Worm (Caenorhabditis elegans) whole organism, young adult: Measurements from ENCODE around the gene gpa-10.

ENCODE experiments used
- F49E8.2 ChIP-seq: sonication (generic microtip); optimal IDR thresholded peaks from 3 replicates; lab custom pipeline; 2017; ENCODE audit warnings: missing genetic modification characterization, mild to moderate bottlenecking, missing compliant biosample characterization, antibody characterized with exemption, moderate library complexity; ENCODE audit not compliant: insufficient read depth
- aptf-2 ChIP-seq: fragments of 200-800 bp; sonication (Bioruptor generic); conservative IDR thresholded peaks from 2 replicates; pipeline ENCODE4 v1.3.6; 2022; ENCODE audit warnings: missing genetic modification reagents, missing genetic modification characterization, missing compliant biosample characterization
- ceh-79 ChIP-seq: sonication (generic microtip); optimal IDR thresholded peaks from 2 replicates; lab custom pipeline; 2017; ENCODE audit warnings: mild to moderate bottlenecking, missing genetic modification characterization, missing compliant biosample characterization
- lin-26 ChIP-seq: fragments of 200-800 bp; sonication (Bioruptor generic); IDR thresholded peaks from 2 replicates; pipeline ENCODE4 v1.3.6; 2022; ENCODE audit warnings: missing genetic modification reagents, missing genetic modification characterization, missing compliant biosample characterization
- lin-40 ChIP-seq: sonication (generic microtip); optimal IDR thresholded peaks from 2 replicates; lab custom pipeline; 2016; ENCODE audit warnings: missing genetic modification characterization, mild to moderate bottlenecking, missing compliant biosample characterization, missing genotype, missing genetic modification reagents
- lsy-27 ChIP-seq: sonication (generic microtip); optimal IDR thresholded peaks from 2 replicates; lab custom pipeline; 2017; ENCODE audit warnings: missing genetic modification characterization, mild to moderate bottlenecking, missing compliant biosample characterization, antibody characterized with exemption, missing genotype, borderline replicate concordance; ENCODE audit not compliant: insufficient read depth
- madf-10 ChIP-seq: sonication (generic microtip); optimal IDR thresholded peaks from 2 replicates; lab custom pipeline; 2016; ENCODE audit warnings: mild to moderate bottlenecking, missing genetic modification characterization, missing compliant biosample characterization

Gene gpa-10

ce11 chrV:6803992-6804391, 50.6 kb downstream of the gpa-10 start, which contains the start of gene dmsr-11:
TSS of gene dmsr-11 (minus strand) at chrV:6804092.
- TF ChIP-seq lin-26 (GFP tag; lab: Robert Waterston, UW) (no peak), ceh-79 (tag; lab: Kevin White, UChicago) (no peak), lin-40 (tag; lab: Kevin White, UChicago) (no peak), lsy-27 (no peak), aptf-2 (no peak), F49E8.2 (tag; lab: Kevin White, UChicago) (no peak), madf-10 (tag; lab: Kevin White, UChicago) (no peak)
